Fruit fly (Drosophila melanogaster) whole organism, embryonic: ENCODE data around the gene ftz.

Experiments
- B-H2 ChIP-seq: fragments of 200-800 bp; sonication (Bioruptor generic); optimal IDR thresholded peaks from 2 replicates; lab custom pipeline; 2018; ENCODE audit warnings: missing biosample characterization, mild to moderate bottlenecking, missing genetic modification characterization
- CG12391 ChIP-seq: fragments of 200-800 bp; sonication (Bioruptor generic); optimal IDR thresholded peaks from 3 replicates; lab custom pipeline; 2018; ENCODE audit warnings: missing biosample characterization, mild to moderate bottlenecking, missing genetic modification characterization, moderate library complexity
- CG13775 ChIP-seq: fragments of 200-800 bp; sonication (Bioruptor generic); optimal IDR thresholded peaks from 3 replicates; lab custom pipeline; 2017; ENCODE audit warnings: missing biosample characterization, mild to moderate bottlenecking, missing genetic modification characterization
- CG14667 ChIP-seq: fragments of 200-800 bp; sonication (Bioruptor generic); IDR thresholded peaks from 2 replicates; pipeline ENCODE4 v1.3.6; 2022; ENCODE audit warnings: missing biosample characterization, missing genetic modification characterization
- CG17328 ChIP-seq: fragments of 200-800 bp; sonication (Bioruptor generic); IDR thresholded peaks from 2 replicates; pipeline ENCODE4 v1.3.6; 2022; ENCODE audit warnings: missing biosample characterization, missing genetic modification characterization
- CG17359 ChIP-seq: fragments of 200-800 bp; sonication (Bioruptor generic); optimal IDR thresholded peaks from 3 replicates; lab custom pipeline; 2018; ENCODE audit warnings: missing biosample characterization, mild to moderate bottlenecking, missing genetic modification characterization, moderate library complexity
- CG17361 ChIP-seq: fragments of 200-800 bp; sonication (Bioruptor generic); IDR thresholded peaks from 3 replicates; pipeline ENCODE4 v1.3.6; 2022; ENCODE audit warnings: missing biosample characterization, missing genetic modification characterization
- CG18619 ChIP-seq: fragments of 200-800 bp; sonication (Bioruptor generic); optimal IDR thresholded peaks from 3 replicates; lab custom pipeline; 2017; ENCODE audit warnings: missing biosample characterization, mild to moderate bottlenecking, missing genetic modification characterization
- CG30431 ChIP-seq: fragments of 200-800 bp; sonication (Bioruptor generic); optimal IDR thresholded peaks from 2 replicates; lab custom pipeline; 2017; ENCODE audit warnings: missing biosample characterization, missing genetic modification characterization
- CG31365 ChIP-seq: fragments of 200-800 bp; sonication (Bioruptor generic); optimal IDR thresholded peaks from 2 replicates; lab custom pipeline; 2018; ENCODE audit warnings: missing biosample characterization, mild to moderate bottlenecking, missing genetic modification characterization
- CG3163 ChIP-seq: fragments of 200-800 bp; sonication (Bioruptor generic); optimal IDR thresholded peaks from 3 replicates; lab custom pipeline; 2016; ENCODE audit warnings: missing biosample characterization, missing genetic modification characterization
- CG32772 ChIP-seq: fragments of 200-800 bp; sonication (Bioruptor generic); IDR thresholded peaks from 2 replicates; pipeline ENCODE4 v1.3.6; 2022; ENCODE audit warnings: missing biosample characterization, missing genetic modification characterization
- CG3995 ChIP-seq: fragments of 200-800 bp; sonication (Bioruptor generic); optimal IDR thresholded peaks from 3 replicates; lab custom pipeline; 2016; ENCODE audit warnings: missing biosample characterization, missing genetic modification characterization
- CG7786 ChIP-seq: fragments of 200-800 bp; sonication (Bioruptor generic); optimal IDR thresholded peaks from 2 replicates; lab custom pipeline; 2016; ENCODE audit warnings: missing biosample characterization, missing genetic modification characterization
- CG8765 ChIP-seq: fragments of 200-800 bp; sonication (Bioruptor generic); IDR thresholded peaks from 2 replicates; pipeline ENCODE4 v1.3.6; 2022; ENCODE audit warnings: missing biosample characterization, missing genetic modification characterization
- CG9215 ChIP-seq: fragments of 200-800 bp; sonication (Bioruptor generic); IDR thresholded peaks from 2 replicates; pipeline ENCODE4 v1.3.6; 2022; ENCODE audit warnings: missing biosample characterization, missing genetic modification characterization
- Dbx ChIP-seq: fragments of 200-800 bp; sonication (Bioruptor generic); IDR thresholded peaks from 3 replicates; pipeline ENCODE4 v1.3.6; 2022; ENCODE audit warnings: missing biosample characterization, missing genetic modification characterization
- Drgx ChIP-seq: fragments of 200-800 bp; sonication (Bioruptor generic); IDR thresholded peaks from 2 replicates; pipeline ENCODE4 v1.3.6; 2022; ENCODE audit warnings: missing biosample characterization, missing genetic modification characterization
- Elba2 ChIP-seq: fragments of 200-800 bp; sonication (Bioruptor generic); optimal IDR thresholded peaks from 3 replicates; lab custom pipeline; 2016; ENCODE audit warnings: missing biosample characterization, missing genetic modification characterization
- Fer2 ChIP-seq: fragments of 200-800 bp; sonication (Bioruptor generic); optimal IDR thresholded peaks from 2 replicates; lab custom pipeline; 2018; ENCODE audit warnings: missing biosample characterization, mild to moderate bottlenecking, missing genetic modification characterization, moderate library complexity
- Gug ChIP-seq: fragments of 200-800 bp; sonication (Bioruptor generic); IDR thresholded peaks from 4 replicates; pipeline ENCODE4 v1.3.6; 2022; ENCODE audit warnings: missing biosample characterization, missing genetic modification characterization
- HLH3B ChIP-seq: fragments of 200-800 bp; sonication (Bioruptor generic); IDR thresholded peaks from 2 replicates; pipeline ENCODE4 v1.3.6; 2022; ENCODE audit warnings: missing biosample characterization, missing genetic modification characterization
- Hmr ChIP-seq: fragments of 200-800 bp; sonication (Bioruptor generic); optimal IDR thresholded peaks from 3 replicates; lab custom pipeline; 2017; ENCODE audit warnings: mild to moderate bottlenecking, missing biosample characterization, missing genetic modification reagents, missing genetic modification characterization
- Nf-YB ChIP-seq: fragments of 200-800 bp; sonication (Bioruptor generic); optimal IDR thresholded peaks from 3 replicates; lab custom pipeline; 2019; ENCODE audit warnings: missing biosample characterization, mild to moderate bottlenecking, missing genetic modification characterization, moderate library complexity
- PHDP ChIP-seq: fragments of 200-800 bp; sonication (Bioruptor generic); optimal IDR thresholded peaks from 3 replicates; lab custom pipeline; 2018; ENCODE audit warnings: missing biosample characterization, mild to moderate bottlenecking, missing genetic modification characterization, moderate library complexity
- Pdp1 ChIP-seq, 2 experiments: fragments of 200-800 bp; sonication (Bioruptor generic); optimal IDR thresholded peaks; 3 replicates each; lab custom pipeline; 2016; ENCODE audit warnings: missing biosample characterization in 2 of 2, missing genetic modification characterization in 2 of 2, mild to moderate bottlenecking in 1 of 2, moderate library complexity in 1 of 2
- Ptx1 ChIP-seq: fragments of 200-800 bp; sonication (Bioruptor generic); IDR thresholded peaks from 2 replicates; pipeline ENCODE4 v1.3.6; 2022; ENCODE audit warnings: missing biosample characterization, missing genetic modification characterization
- Sox100B ChIP-seq: fragments of 200-800 bp; sonication (Bioruptor generic); optimal IDR thresholded peaks from 3 replicates; lab custom pipeline; 2018; ENCODE audit warnings: missing biosample characterization, mild to moderate bottlenecking, missing genetic modification characterization
- ara ChIP-seq: fragments of 200-800 bp; sonication (Bioruptor generic); IDR thresholded peaks from 2 replicates; pipeline ENCODE4 v1.3.6; 2022; ENCODE audit warnings: missing biosample characterization, missing genetic modification characterization
- ash1 ChIP-seq: fragments of 200-800 bp; sonication (Bioruptor generic); optimal IDR thresholded peaks from 2 replicates; lab custom pipeline; 2018; ENCODE audit warnings: missing biosample characterization, mild to moderate bottlenecking, missing genetic modification characterization
- ato ChIP-seq: fragments of 200-800 bp; sonication (Bioruptor generic); IDR thresholded peaks from 2 replicates; pipeline ENCODE4 v1.3.6; 2022; ENCODE audit warnings: missing biosample characterization, missing genetic modification characterization; ENCODE audit not compliant: partially characterized antibody
- dpn ChIP-seq, 2 experiments: fragments of 200-800 bp; sonication (Bioruptor generic); optimal IDR thresholded peaks; 3 replicates each; lab custom pipeline; 2016; ENCODE audit warnings: missing biosample characterization in 2 of 2, missing genetic modification characterization in 2 of 2
- ewg ChIP-seq: fragments of 200-800 bp; sonication (Bioruptor generic); optimal IDR thresholded peaks from 3 replicates; lab custom pipeline; 2017; ENCODE audit warnings: mild to moderate bottlenecking, missing biosample characterization, missing genetic modification reagents, missing genetic modification characterization
- fd3F ChIP-seq: fragments of 200-800 bp; sonication (Bioruptor generic); optimal IDR thresholded peaks from 2 replicates; lab custom pipeline; 2018; ENCODE audit warnings: missing biosample characterization, mild to moderate bottlenecking, missing genetic modification characterization, moderate library complexity
- gem ChIP-seq: fragments of 200-800 bp; sonication (Bioruptor generic); optimal IDR thresholded peaks from 2 replicates; lab custom pipeline; 2019; ENCODE audit warnings: missing biosample characterization, mild to moderate bottlenecking, missing genetic modification characterization, moderate library complexity
- grn ChIP-seq: fragments of 200-800 bp; sonication (Bioruptor generic); optimal IDR thresholded peaks from 3 replicates; lab custom pipeline; 2017; ENCODE audit warnings: missing biosample characterization, missing genetic modification characterization
- jigr1 ChIP-seq: fragments of 200-800 bp; sonication (Bioruptor generic); IDR thresholded peaks from 3 replicates; pipeline ENCODE4 v1.3.6; 2022; ENCODE audit warnings: missing biosample characterization, missing genetic modification characterization
- knrl ChIP-seq: fragments of 200-800 bp; sonication (Bioruptor generic); IDR thresholded peaks from 3 replicates; pipeline ENCODE4 v1.3.6; 2022; ENCODE audit warnings: missing biosample characterization, missing genetic modification characterization; ENCODE audit not compliant: partially characterized antibody
- lov ChIP-seq, 2 experiments: fragments of 200-800 bp in 1 of 2; fragments of >200 bp in 1 of 2; sonication (Bioruptor generic) in 1 of 2; IDR thresholded peaks in 1 of 2; optimal IDR thresholded peaks in 1 of 2; 2 replicates in 1 of 2; 3 replicates in 1 of 2; pipeline versions ENCODE4 v1.3.6 to Lab custom; 2017 to 2022; ENCODE audit warnings: missing biosample characterization in 1 of 2, missing genetic modification characterization in 1 of 2
- mam ChIP-seq: fragments of 200-800 bp; sonication (Bioruptor generic); optimal IDR thresholded peaks from 3 replicates; lab custom pipeline; 2016; ENCODE audit warnings: missing biosample characterization, missing genetic modification characterization
- pan ChIP-seq, 4 experiments: fragments of >200 bp in 3 of 4; fragments of 200-800 bp in 1 of 4; sonication (Bioruptor generic) in 1 of 4; optimal IDR thresholded peaks in 3 of 4; IDR thresholded peaks in 1 of 4; 2 replicates each; pipeline versions ENCODE4 v1.3.6 to Lab custom; 2017 to 2022; ENCODE audit warnings: missing biosample characterization in 2 of 4, missing genetic modification characterization in 2 of 4, mixed read lengths in 1 of 4
- pb ChIP-seq: fragments of 200-800 bp; sonication (Bioruptor generic); optimal IDR thresholded peaks from 3 replicates; lab custom pipeline; 2016; ENCODE audit warnings: missing biosample characterization, missing genetic modification characterization
- peb ChIP-seq: fragments of 200-800 bp; sonication (Bioruptor generic); IDR thresholded peaks from 2 replicates; pipeline ENCODE4 v1.3.6; 2022; ENCODE audit warnings: missing biosample characterization, missing genetic modification characterization
- row ChIP-seq: fragments of 200-800 bp; sonication (Bioruptor generic); IDR thresholded peaks from 3 replicates; pipeline ENCODE4 v1.3.6; 2022; ENCODE audit warnings: missing biosample characterization, missing genetic modification characterization
- tin ChIP-seq: fragments of 200-800 bp; sonication (Bioruptor generic); optimal IDR thresholded peaks from 3 replicates; lab custom pipeline; 2016; ENCODE audit warnings: missing biosample characterization, missing genetic modification characterization
- tio ChIP-seq: fragments of 200-800 bp; sonication (Bioruptor generic); optimal IDR thresholded peaks from 2 replicates; lab custom pipeline; 2017; ENCODE audit warnings: missing biosample characterization, missing genetic modification characterization, inconsistent platforms
- zfh1 ChIP-seq: fragments of 200-800 bp; sonication (Bioruptor generic); IDR thresholded peaks from 3 replicates; pipeline ENCODE4 v1.3.6; 2022; ENCODE audit warnings: missing biosample characterization, missing genetic modification characterization

Gene ftz

DNA sequence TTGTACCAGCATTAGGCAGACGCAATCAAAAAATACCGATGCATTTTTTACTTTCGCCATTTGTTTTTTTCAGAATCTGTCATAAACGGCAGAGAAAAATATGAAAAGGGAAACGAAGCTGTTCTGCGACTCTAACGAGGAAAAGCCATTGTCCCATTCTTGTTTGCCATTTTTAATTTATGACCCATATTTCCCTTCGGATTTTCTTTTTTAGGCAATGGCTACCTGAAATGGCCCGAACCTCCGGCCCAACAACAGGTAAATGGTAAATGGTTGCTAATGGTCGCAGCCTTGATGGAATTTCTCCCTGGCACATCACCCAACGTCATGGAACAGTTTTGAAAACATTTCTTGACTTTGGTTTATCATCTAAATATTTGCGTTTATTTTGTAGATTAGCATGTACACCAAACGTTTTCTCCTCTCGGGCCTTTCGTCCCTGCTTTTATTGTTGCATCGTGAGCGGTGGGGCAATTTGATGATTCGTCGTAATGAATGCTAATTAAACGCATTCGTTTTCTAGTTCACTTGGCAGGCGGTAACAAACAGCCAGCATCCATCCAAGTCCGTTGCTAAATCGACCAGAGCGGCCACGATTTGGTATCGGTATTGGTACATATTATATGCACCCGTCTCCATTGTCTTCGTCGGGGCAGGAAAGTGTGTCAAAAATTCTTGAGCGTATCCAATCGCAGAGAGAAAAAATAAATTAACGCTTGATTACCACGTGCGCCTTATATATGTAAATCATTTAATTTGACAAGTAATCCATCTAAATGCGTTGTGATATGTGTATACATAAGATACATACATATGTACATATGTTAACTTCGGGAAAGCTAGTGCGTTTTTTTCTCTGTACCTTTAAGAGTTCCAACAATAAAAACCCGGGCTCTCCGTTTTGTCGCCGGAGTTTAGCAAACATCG, 45.9 kb upstream of the ftz start:
- TF ChIP-seq CG17359 (tag; lab: Kevin White, UChicago) (peak; percentile 68), fd3F (GFP tag; lab: Kevin White, UChicago) (no peak), Sox100B (GFP tag; lab: Kevin White, UChicago) (peak; percentile 35), ato (no peak), CG3163 (GFP tag; lab: Kevin White, UChicago) (peak; percentile 62), CG8765 (no peak), CG18619 (GFP tag; lab: Kevin White, UChicago) (peak; percentile 14), CG31365 (tag; lab: Kevin White, UChicago) (no peak), Ptx1 (GFP tag; lab: Robert Waterston, UW) (peak; percentile 61), CG7786 (peak; percentile 24), row (GFP tag; lab: Robert Waterston, UW) (peak; percentile 64), CG12391 (tag; lab: Kevin White, UChicago) (peak; percentile 66), pb (no peak), Gug (GFP tag; lab: Robert Waterston, UW) (peak; percentile 35; the same call in 1 of the 4 replicates), Drgx (GFP tag; lab: Robert Waterston, UW) (no peak), Nf-YB (GFP tag; lab: Kevin White, UChicago) (peak; percentile 15), dpn (GFP tag; optimal IDR thresholded peaks at IDR 0.05; lab: Kevin White, UChicago) (peak; percentile 14 to 42), HLH3B (GFP tag; lab: Robert Waterston, UW) (peak; percentile 50; the same call in 1 of the 2 replicates), mam (GFP tag; lab: Kevin White, UChicago) (peak; percentile 29), CG9215 (peak; percentile 38; the same call in 1 of the 2 replicates), ewg (GFP tag; lab: Kevin White, UChicago) (peak; percentile 28), gem (tag; lab: Kevin White, UChicago) (peak; percentile 73), tin (no peak), B-H2 (no peak), PHDP (tag; lab: Kevin White, UChicago) (peak; percentile 33), Hmr (GFP tag; lab: Kevin White, UChicago) (peak; percentile 43), CG13775 (GFP tag; lab: Kevin White, UChicago) (no peak), tio (GFP tag; lab: Kevin White, UChicago) (peak; percentile 47), zfh1 (GFP tag; lab: Robert Waterston, UW) (peak; percentile 68; the same call in 2 of the 3 replicates), Elba2 (GFP tag; lab: Kevin White, UChicago) (no peak), CG17328 (peak; percentile 58), Fer2 (no peak), ash1 (GFP tag; lab: Kevin White, UChicago) (no peak), CG17361 (peak; percentile 32; the same call in 1 of the 3 replicates), CG3995 (GFP tag; lab: Kevin White, UChicago) (no peak), grn (GFP tag; lab: Kevin White, UChicago) (peak; percentile 16), lov (optimal IDR thresholded peaks at IDR 0.05; lab: Kevin White, UChicago) (no peak), lov (GFP tag; IDR thresholded peaks at IDR 0.05; lab: Robert Waterston, UW) (0 out of 3 replicates have a peak, but pooled peaks have one; percentile 46), Pdp1 (GFP tag; optimal IDR thresholded peaks at IDR 0.05; lab: Kevin White, UChicago) (peak; percentile 32 to 33), CG14667 (peak; percentile 23; the same call in 1 of the 2 replicates), CG32772 (GFP tag; lab: Robert Waterston, UW) (peak; percentile 54), CG30431 (no peak), jigr1 (GFP tag; lab: Robert Waterston, UW) (no peak), knrl (GFP tag; lab: Robert Waterston, UW) (no peak), peb (GFP tag; lab: Robert Waterston, UW) (peak; percentile 47; the same call in 1 of the 2 replicates), pan (optimal IDR thresholded peaks at IDR 0.05; lab: Kevin White, UChicago) (no peak), pan (GFP tag; optimal IDR thresholded peaks at IDR 0.05 in 1 of 2, IDR thresholded peaks at IDR 0.05 in 1 of 2) (peak in 1 of 2 experiments; percentile 55), ara (peak; percentile 59; the same call in 1 of the 2 replicates), Dbx (GFP tag; lab: Robert Waterston, UW) (peak; percentile 56; the same call in 1 of the 3 replicates)
